Fruit fly (Drosophila melanogaster): ENCODE data around the gene Vm26Aa.
A peak's percentile ranks its signal among the peaks of the same experiment; 100 is the strongest.

Gene Vm26Aa

dm6 chr2L:5981433-5982333 lies 21.5 kb upstream of the Vm26Aa start, which contains the start of gene eIF4A:
Gene eIF4A (plus strand): TSS chr2L:5981764.
- TF ChIP-seq CG1620 (GFP tag; optimal IDR thresholded peaks at IDR 0.05) (no peak), cic (GFP tag; optimal IDR thresholded peaks at IDR 0.05) (no peak), toe (GFP tag; optimal IDR thresholded peaks at IDR 0.05) (no peak), pad (GFP tag; optimal IDR thresholded peaks at IDR 0.05) (no peak), CG11617 (GFP tag; optimal IDR thresholded peaks at IDR 0.05) (no peak), Clk (GFP tag; optimal IDR thresholded peaks at IDR 0.05) (no peak), Mnt (GFP tag; optimal IDR thresholded peaks at IDR 0.05) (peak; percentile 97), Hr96 (GFP tag; optimal IDR thresholded peaks at IDR 0.05) (peak; percentile 20), CG12768 (GFP tag; optimal IDR thresholded peaks at IDR 0.05) (peak; percentile 95), cnc (optimal IDR thresholded peaks at IDR 0.05) (no peak), CG33017 (tag; optimal IDR thresholded peaks at IDR 0.05) (peak; percentile 2), ovo (GFP tag; optimal IDR thresholded peaks at IDR 0.05) (peak; percentile 18), bab1 (GFP tag; optimal IDR thresholded peaks at IDR 0.05) (peak; percentile 27), CG5204 (GFP tag; optimal IDR thresholded peaks at IDR 0.05) (no peak), CG14711 (tag; optimal IDR thresholded peaks at IDR 0.05) (no peak), kay (GFP tag; ENCODE audit: borderline replicate concordance) (peak; percentile 43), tj (GFP tag; optimal IDR thresholded peaks at IDR 0.05) (no peak), CG7101 (tag; optimal IDR thresholded peaks at IDR 0.05) (peak; percentile 34)

- peak; percentile 76 for TF ChIP-seq toe (GFP tag; optimal IDR thresholded peaks at IDR 0.05)
- TF ChIP-seq CG11617 (GFP tag; optimal IDR thresholded peaks at IDR 0.05) = no peak
- peak; percentile 69 for TF ChIP-seq Mnt (GFP tag; optimal IDR thresholded peaks at IDR 0.05)
- peak; percentile 72 for TF ChIP-seq CG1620 (GFP tag; optimal IDR thresholded peaks at IDR 0.05)
- no peak for TF ChIP-seq CG14711 (tag; optimal IDR thresholded peaks at IDR 0.05)
- TF ChIP-seq cnc (optimal IDR thresholded peaks at IDR 0.05) = no peak
- TF ChIP-seq cic (GFP tag; optimal IDR thresholded peaks at IDR 0.05) = no peak
- TF ChIP-seq Hr96 (GFP tag; optimal IDR thresholded peaks at IDR 0.05) = peak; percentile 68
- no peak for TF ChIP-seq Clk (GFP tag; optimal IDR thresholded peaks at IDR 0.05)
- TF ChIP-seq tj (GFP tag; optimal IDR thresholded peaks at IDR 0.05) = no peak
- TF ChIP-seq Crg-1 (GFP tag; optimal IDR thresholded peaks at IDR 0.05) = no peak
- TF ChIP-seq bab1 (GFP tag; optimal IDR thresholded peaks at IDR 0.05) = peak; percentile 68
- TF ChIP-seq kay (GFP tag; ENCODE audit: borderline replicate concordance) = no peak
- no peak for TF ChIP-seq CG7101 (tag; optimal IDR thresholded peaks at IDR 0.05)
- no peak for TF ChIP-seq CG33017 (tag; optimal IDR thresholded peaks at IDR 0.05)
- TF ChIP-seq ovo (GFP tag; optimal IDR thresholded peaks at IDR 0.05) = no peak
- peak; percentile 3 for TF ChIP-seq CG12768 (GFP tag; optimal IDR thresholded peaks at IDR 0.05)
- peak; percentile 70 for TF ChIP-seq CG5204 (GFP tag; optimal IDR thresholded peaks at IDR 0.05)
- TF ChIP-seq pad (GFP tag; optimal IDR thresholded peaks at IDR 0.05) = no peak
- peak; percentile 35 for TF ChIP-seq CG7045 (GFP tag; optimal IDR thresholded peaks at IDR 0.05)
These were observed 20.8 kb upstream of the Vm26Aa start, which contains the start of gene chic for dm6 chr2L:5980862-5981432. Gene chic (minus strand): TSS chr2L:5981018.

DNA sequence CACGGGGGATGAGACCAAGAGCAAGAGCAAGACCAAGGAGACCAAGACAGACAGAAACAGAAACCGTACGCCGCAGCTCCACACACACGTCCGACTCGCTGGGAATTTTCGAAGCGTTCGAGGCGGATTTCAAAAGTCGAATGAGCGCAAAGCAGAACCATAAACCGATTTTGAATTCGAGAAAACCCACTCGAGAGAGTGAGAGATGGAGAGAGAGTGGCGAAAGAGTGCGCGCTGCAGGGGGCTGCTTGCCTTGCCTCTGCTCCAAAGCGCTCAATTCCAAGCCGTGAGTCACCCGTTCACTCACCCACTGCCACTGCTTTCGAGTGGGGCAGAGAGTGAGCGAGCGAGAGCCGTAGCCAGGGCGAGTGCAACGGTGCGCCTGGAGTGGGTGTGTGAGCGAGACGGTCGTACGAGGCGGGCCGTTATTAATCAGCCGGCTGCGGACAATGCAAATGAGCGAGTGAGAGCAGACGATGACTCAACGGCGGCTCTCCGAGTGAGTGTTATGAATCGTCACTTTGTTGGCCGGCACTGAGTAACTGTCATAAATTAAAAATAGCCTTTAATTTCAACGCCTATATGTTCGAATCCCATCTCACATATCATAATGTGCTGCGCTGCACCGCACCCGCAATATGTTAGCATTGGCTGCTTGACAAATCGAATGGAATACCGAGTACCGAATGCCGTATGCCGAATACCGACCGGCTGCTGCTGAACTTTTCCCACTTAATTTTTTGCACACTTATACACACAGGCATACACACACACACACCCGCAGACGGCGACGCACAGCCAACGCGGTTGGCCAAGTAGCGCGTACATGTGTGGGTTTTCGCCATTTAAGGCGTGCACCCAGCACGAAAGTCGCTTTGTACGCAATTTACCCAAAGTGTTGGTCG lies 20.1 kb upstream of the Vm26Aa start:
- peak; percentile 5 for TF ChIP-seq cic (GFP tag; optimal IDR thresholded peaks at IDR 0.05)
- TF ChIP-seq CG14711 (tag; optimal IDR thresholded peaks at IDR 0.05) = peak; percentile 34
- no peak for TF ChIP-seq CG11617 (GFP tag; optimal IDR thresholded peaks at IDR 0.05)
- no peak for TF ChIP-seq CG7045 (GFP tag; optimal IDR thresholded peaks at IDR 0.05)
- TF ChIP-seq tj (GFP tag; optimal IDR thresholded peaks at IDR 0.05) = peak; percentile 23
- TF ChIP-seq CG12768 (GFP tag; optimal IDR thresholded peaks at IDR 0.05) = peak; percentile 76
- TF ChIP-seq CG5204 (GFP tag; optimal IDR thresholded peaks at IDR 0.05) = no peak
- TF ChIP-seq pad (GFP tag; optimal IDR thresholded peaks at IDR 0.05) = peak; percentile 91
- peak; percentile 27 for TF ChIP-seq CG33017 (tag; optimal IDR thresholded peaks at IDR 0.05)
- TF ChIP-seq Crg-1 (GFP tag; optimal IDR thresholded peaks at IDR 0.05) = peak; percentile 8
- TF ChIP-seq CG1620 (GFP tag; optimal IDR thresholded peaks at IDR 0.05) = no peak
- peak; percentile 68 for TF ChIP-seq Mnt (GFP tag; optimal IDR thresholded peaks at IDR 0.05)
- TF ChIP-seq bab1 (GFP tag; optimal IDR thresholded peaks at IDR 0.05) = peak; percentile 78
- TF ChIP-seq toe (GFP tag; optimal IDR thresholded peaks at IDR 0.05) = no peak
- no peak for TF ChIP-seq Clk (GFP tag; optimal IDR thresholded peaks at IDR 0.05)
- TF ChIP-seq CG7101 (tag; optimal IDR thresholded peaks at IDR 0.05) = peak; percentile 40
- peak; percentile 100 for TF ChIP-seq kay (GFP tag; ENCODE audit: borderline replicate concordance)
- peak; percentile 88 for TF ChIP-seq ovo (GFP tag; optimal IDR thresholded peaks at IDR 0.05)
- peak; percentile 46 for TF ChIP-seq Hr96 (GFP tag; optimal IDR thresholded peaks at IDR 0.05)
- TF ChIP-seq cnc (optimal IDR thresholded peaks at IDR 0.05) = no peak

dm6 chr2L:5979055-5979399 lies 18.9 kb upstream of the Vm26Aa start:
- TF ChIP-seq kay (GFP tag; ENCODE audit: borderline replicate concordance) (no peak), CG7045 (GFP tag; optimal IDR thresholded peaks at IDR 0.05) (no peak), Crg-1 (GFP tag; optimal IDR thresholded peaks at IDR 0.05) (peak; percentile 17), CG33017 (tag; optimal IDR thresholded peaks at IDR 0.05) (no peak), Mnt (GFP tag; optimal IDR thresholded peaks at IDR 0.05) (no peak), bab1 (GFP tag; optimal IDR thresholded peaks at IDR 0.05) (no peak), pad (GFP tag; optimal IDR thresholded peaks at IDR 0.05) (no peak)

All from whole organism, adult.